Fruit fly (Drosophila melanogaster) whole organism, embryonic: ENCODE data around the gene CG12321.

ENCODE experiments used
- Atf-2 ChIP-seq: fragments of 200-800 bp; sonication (Bioruptor generic); optimal IDR thresholded peaks from 2 replicates; lab custom pipeline; 2016; ENCODE audit warnings: missing biosample characterization, missing genetic modification characterization
- Bgb ChIP-seq: fragments of 200-800 bp; sonication (Bioruptor generic); IDR thresholded peaks from 2 replicates; pipeline ENCODE4 v1.3.6; 2022; ENCODE audit warnings: missing biosample characterization, missing genetic modification characterization; ENCODE audit not compliant: partially characterized antibody
- CG10274 ChIP-seq: fragments of 200-800 bp; sonication (Bioruptor generic); optimal IDR thresholded peaks from 3 replicates; lab custom pipeline; 2017; ENCODE audit warnings: missing biosample characterization, mild to moderate bottlenecking, missing genetic modification characterization
- CG10321 ChIP-seq: fragments of 200-800 bp; sonication (Bioruptor generic); IDR thresholded peaks from 2 replicates; pipeline ENCODE4 v1.3.6; 2022; ENCODE audit warnings: missing biosample characterization, missing genetic modification characterization
- CG15011 ChIP-seq: fragments of 200-800 bp; sonication (Bioruptor generic); optimal IDR thresholded peaks from 3 replicates; lab custom pipeline; 2018; ENCODE audit warnings: missing biosample characterization, mild to moderate bottlenecking, missing genetic modification characterization
- CG15269 ChIP-seq: fragments of 200-800 bp; sonication (Bioruptor generic); optimal IDR thresholded peaks from 2 replicates; lab custom pipeline; 2018; ENCODE audit warnings: missing biosample characterization, mild to moderate bottlenecking, missing genetic modification characterization, moderate library complexity
- CG15696 ChIP-seq: fragments of 200-800 bp; sonication (Bioruptor generic); optimal IDR thresholded peaks from 2 replicates; lab custom pipeline; 2019; ENCODE audit warnings: missing biosample characterization, mild to moderate bottlenecking, missing genetic modification characterization, moderate library complexity
- CG16779 ChIP-seq: fragments of 200-800 bp; sonication (Bioruptor generic); IDR thresholded peaks from 2 replicates; pipeline ENCODE4 v1.3.6; 2022; ENCODE audit warnings: missing biosample characterization, missing genetic modification characterization
- CG16815 ChIP-seq: fragments of 200-800 bp; sonication (Bioruptor generic); optimal IDR thresholded peaks from 3 replicates; lab custom pipeline; 2017; ENCODE audit warnings: missing biosample characterization, mild to moderate bottlenecking, missing genetic modification characterization
- CG17359 ChIP-seq: fragments of 200-800 bp; sonication (Bioruptor generic); optimal IDR thresholded peaks from 3 replicates; lab custom pipeline; 2018; ENCODE audit warnings: missing biosample characterization, mild to moderate bottlenecking, missing genetic modification characterization, moderate library complexity
- CG17802 ChIP-seq: fragments of 200-800 bp; sonication (Bioruptor generic); optimal IDR thresholded peaks from 2 replicates; lab custom pipeline; 2018; ENCODE audit warnings: missing biosample characterization, mild to moderate bottlenecking, missing genetic modification characterization, moderate library complexity
- CG17912 ChIP-seq: fragments of 200-800 bp; sonication (Bioruptor generic); optimal IDR thresholded peaks from 2 replicates; lab custom pipeline; 2018; ENCODE audit warnings: missing biosample characterization, mild to moderate bottlenecking, missing genetic modification characterization
- CG2875 ChIP-seq: fragments of 200-800 bp; sonication (Bioruptor generic); optimal IDR thresholded peaks from 2 replicates; lab custom pipeline; 2017; ENCODE audit warnings: missing biosample characterization, mild to moderate bottlenecking, missing genetic modification characterization, missing genetic modification reagents
- CG2889 ChIP-seq: fragments of 200-800 bp; sonication (Bioruptor generic); IDR thresholded peaks from 3 replicates; pipeline ENCODE4 v1.3.6; 2022; ENCODE audit warnings: missing biosample characterization, missing genetic modification characterization
- CG31224 ChIP-seq: fragments of 200-800 bp; sonication (Bioruptor generic); IDR thresholded peaks from 2 replicates; pipeline ENCODE4 v1.3.6; 2022; ENCODE audit warnings: missing biosample characterization, missing genetic modification characterization
- CG31388 ChIP-seq: fragments of 200-800 bp; sonication (Bioruptor generic); optimal IDR thresholded peaks from 2 replicates; lab custom pipeline; 2016; ENCODE audit warnings: missing biosample characterization, missing genetic modification characterization
- CG33557 ChIP-seq: fragments of 200-800 bp; sonication (Bioruptor generic); optimal IDR thresholded peaks from 2 replicates; lab custom pipeline; 2019; ENCODE audit warnings: missing biosample characterization, mild to moderate bottlenecking, missing genetic modification characterization, moderate library complexity
- CG4730 ChIP-seq: fragments of 200-800 bp; sonication (Bioruptor generic); IDR thresholded peaks from 2 replicates; pipeline ENCODE4 v1.3.6; 2022; ENCODE audit warnings: missing biosample characterization, missing genetic modification characterization
- CG6683 ChIP-seq: fragments of 200-800 bp; sonication (Bioruptor generic); optimal IDR thresholded peaks from 2 replicates; lab custom pipeline; 2017; ENCODE audit warnings: missing biosample characterization, mild to moderate bottlenecking, missing genetic modification characterization, missing genetic modification reagents
- CG7357 ChIP-seq: fragments of 200-800 bp; sonication (Bioruptor generic); IDR thresholded peaks from 3 replicates; pipeline ENCODE4 v1.3.6; 2022; ENCODE audit warnings: missing biosample characterization, missing genetic modification characterization
- CG8290 ChIP-seq, 3 experiments: fragments of 200-800 bp; sonication (Bioruptor generic); optimal IDR thresholded peaks; 2 replicates each; lab custom pipeline; 2016 to 2019; ENCODE audit warnings: missing biosample characterization in 3 of 3, missing genetic modification characterization in 3 of 3, mild to moderate bottlenecking in 2 of 3, moderate library complexity in 1 of 3
- Dbx ChIP-seq: fragments of 200-800 bp; sonication (Bioruptor generic); IDR thresholded peaks from 3 replicates; pipeline ENCODE4 v1.3.6; 2022; ENCODE audit warnings: missing biosample characterization, missing genetic modification characterization
- Dfd ChIP-seq, 2 experiments: fragments of >200 bp; optimal IDR thresholded peaks; 2 replicates each; lab custom pipeline; 2017; ENCODE audit warnings: missing biosample characterization in 2 of 2, missing genetic modification characterization in 2 of 2
- Fer3 ChIP-seq: fragments of 200-800 bp; sonication (Bioruptor generic); optimal IDR thresholded peaks from 2 replicates; lab custom pipeline; 2018; ENCODE audit warnings: missing biosample characterization, mild to moderate bottlenecking, missing genetic modification characterization, moderate library complexity
- GATAe ChIP-seq: fragments of 200-800 bp; sonication (Bioruptor generic); conservative IDR thresholded peaks from 2 replicates; pipeline ENCODE4 v1.3.6; 2022; ENCODE audit warnings: missing biosample characterization, missing genetic modification characterization
- Hey ChIP-seq: fragments of 200-800 bp; sonication (Bioruptor generic); optimal IDR thresholded peaks from 3 replicates; lab custom pipeline; 2018; ENCODE audit warnings: missing biosample characterization, mild to moderate bottlenecking, missing genetic modification characterization
- HmgZ ChIP-seq: fragments of 200-800 bp; sonication (Bioruptor generic); optimal IDR thresholded peaks from 2 replicates; lab custom pipeline; 2018; ENCODE audit warnings: missing biosample characterization, mild to moderate bottlenecking, missing genetic modification characterization
- Mrtf ChIP-seq: fragments of 200-800 bp; sonication (Bioruptor generic); IDR thresholded peaks from 3 replicates; pipeline ENCODE4 v1.3.6; 2022; ENCODE audit warnings: missing biosample characterization, missing genetic modification characterization
- NFAT ChIP-seq: fragments of 200-800 bp; sonication (Bioruptor generic); IDR thresholded peaks from 2 replicates; pipeline ENCODE4 v1.3.6; 2022; ENCODE audit warnings: missing biosample characterization, missing genetic modification characterization
- Nf-YA ChIP-seq: fragments of 200-800 bp; sonication (Bioruptor generic); IDR thresholded peaks from 2 replicates; pipeline ENCODE4 v1.3.6; 2022; ENCODE audit warnings: missing biosample characterization, missing genetic modification characterization
- Scr ChIP-seq: fragments of 200-800 bp; sonication (Bioruptor generic); IDR thresholded peaks from 2 replicates; pipeline ENCODE4 v1.3.6; 2022; ENCODE audit warnings: missing biosample characterization, missing genetic modification characterization; ENCODE audit not compliant: partially characterized antibody
- Ssrp ChIP-seq: fragments of 200-800 bp; sonication (Bioruptor generic); optimal IDR thresholded peaks from 2 replicates; lab custom pipeline; 2018; ENCODE audit warnings: missing biosample characterization, mild to moderate bottlenecking, missing genetic modification characterization, moderate library complexity
- TFAM ChIP-seq: fragments of 200-800 bp; sonication (Bioruptor generic); optimal IDR thresholded peaks from 2 replicates; lab custom pipeline; 2017; ENCODE audit warnings: missing biosample characterization, missing genetic modification characterization, inconsistent platforms
- Trl ChIP-seq, 3 experiments: fragments of >200 bp in 2 of 3; fragments of 200-800 bp in 1 of 3; sonication (Bioruptor generic) in 1 of 3; optimal IDR thresholded peaks; 2 replicates in 1 of 3; 3 replicates in 2 of 3; lab custom pipeline; 2016 to 2017; ENCODE audit warnings: missing biosample characterization in 1 of 3, missing genetic modification characterization in 1 of 3
- ab ChIP-seq: fragments of 200-800 bp; sonication (Bioruptor generic); optimal IDR thresholded peaks from 2 replicates; lab custom pipeline; 2016; ENCODE audit warnings: missing biosample characterization, missing genetic modification characterization
- bbx ChIP-seq: fragments of 200-800 bp; sonication (Bioruptor generic); IDR thresholded peaks from 2 replicates; pipeline ENCODE4 v1.3.6; 2022; ENCODE audit warnings: missing biosample characterization, missing genetic modification characterization; ENCODE audit not compliant: partially characterized antibody
- cwo ChIP-seq: fragments of 200-800 bp; sonication (Bioruptor generic); optimal IDR thresholded peaks from 3 replicates; lab custom pipeline; 2017; ENCODE audit warnings: missing biosample characterization, missing genetic modification characterization, mild to moderate bottlenecking, moderate library complexity, missing genetic modification reagents
- exex ChIP-seq: fragments of 200-800 bp; sonication (Bioruptor generic); optimal IDR thresholded peaks from 4 replicates; lab custom pipeline; 2018; ENCODE audit warnings: missing biosample characterization, mild to moderate bottlenecking, missing genetic modification characterization, moderate library complexity
- fu2 ChIP-seq: fragments of 200-800 bp; sonication (Bioruptor generic); optimal IDR thresholded peaks from 2 replicates; lab custom pipeline; 2016; ENCODE audit warnings: missing biosample characterization, missing genetic modification characterization
- lab ChIP-seq: fragments of 200-800 bp; sonication (Bioruptor generic); optimal IDR thresholded peaks from 3 replicates; lab custom pipeline; 2017; ENCODE audit warnings: missing biosample characterization, missing genetic modification characterization, mild to moderate bottlenecking, moderate library complexity, missing genetic modification reagents
- lov ChIP-seq, 2 experiments: fragments of 200-800 bp in 1 of 2; fragments of >200 bp in 1 of 2; sonication (Bioruptor generic) in 1 of 2; IDR thresholded peaks in 1 of 2; optimal IDR thresholded peaks in 1 of 2; 2 replicates in 1 of 2; 3 replicates in 1 of 2; pipeline versions ENCODE4 v1.3.6 to Lab custom; 2017 to 2022; ENCODE audit warnings: missing biosample characterization in 1 of 2, missing genetic modification characterization in 1 of 2
- luna ChIP-seq: fragments of 200-800 bp; sonication (Bioruptor generic); optimal IDR thresholded peaks from 2 replicates; lab custom pipeline; 2016; ENCODE audit warnings: missing biosample characterization, missing genetic modification characterization
- nmo ChIP-seq: fragments of 200-800 bp; sonication (Bioruptor generic); optimal IDR thresholded peaks from 2 replicates; lab custom pipeline; 2018; ENCODE audit warnings: missing biosample characterization, mild to moderate bottlenecking, missing genetic modification characterization, moderate library complexity
- oc ChIP-seq: fragments of 200-800 bp; sonication (Bioruptor generic); optimal IDR thresholded peaks from 2 replicates; lab custom pipeline; 2018; ENCODE audit warnings: missing biosample characterization, mild to moderate bottlenecking, missing genetic modification characterization, moderate library complexity
- pros ChIP-seq: fragments of 200-800 bp; sonication (Bioruptor generic); optimal IDR thresholded peaks from 3 replicates; lab custom pipeline; 2019; ENCODE audit warnings: missing biosample characterization, mild to moderate bottlenecking, missing genetic modification characterization, moderate library complexity
- ranshi ChIP-seq: fragments of 200-800 bp; sonication (Bioruptor generic); IDR thresholded peaks from 2 replicates; pipeline ENCODE4 v1.3.6; 2022; ENCODE audit warnings: missing biosample characterization, missing genetic modification characterization
- salm ChIP-seq: fragments of 200-800 bp; sonication (Bioruptor generic); optimal IDR thresholded peaks from 2 replicates; lab custom pipeline; 2018; ENCODE audit warnings: missing biosample characterization, mild to moderate bottlenecking, missing genetic modification characterization
- slbo ChIP-seq: fragments of 200-800 bp; sonication (Bioruptor generic); IDR thresholded peaks from 2 replicates; pipeline ENCODE4 v1.3.6; 2022; ENCODE audit warnings: missing biosample characterization, missing genetic modification characterization
- unc-4 ChIP-seq: fragments of 200-800 bp; sonication (Bioruptor generic); IDR thresholded peaks from 2 replicates; pipeline ENCODE4 v1.3.6; 2022; ENCODE audit warnings: missing biosample characterization, missing genetic modification characterization; ENCODE audit not compliant: partially characterized antibody
- zfh2 ChIP-seq: fragments of 200-800 bp; sonication (Bioruptor generic); optimal IDR thresholded peaks from 2 replicates; lab custom pipeline; 2016; ENCODE audit warnings: missing biosample characterization, missing genetic modification characterization

CG12321 gene

DNA sequence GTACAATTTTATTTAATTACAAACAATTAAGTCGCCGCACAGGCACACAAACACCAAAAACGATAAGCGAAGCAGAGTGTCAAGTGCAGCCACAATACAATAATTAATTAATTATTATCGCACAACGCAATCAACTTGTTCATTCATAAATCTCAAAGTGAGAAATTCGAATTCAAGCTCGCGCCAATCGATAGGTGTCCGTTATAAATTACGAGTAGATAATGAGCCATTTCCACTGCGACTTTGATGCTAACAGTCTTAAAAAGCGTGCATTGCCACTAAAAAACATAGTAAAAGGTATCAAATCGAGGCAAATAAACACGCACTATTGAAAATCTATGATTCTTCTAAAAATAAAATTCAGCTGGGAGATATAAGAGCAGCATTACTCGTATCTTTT is 41.7 kb upstream of the CG12321 start (continued):
- TF ChIP-seq Dbx (GFP tag; lab: Robert Waterston, UW) (no peak), lab (GFP tag; lab: Kevin White, UChicago) (no peak), CG33557 (GFP tag; lab: Kevin White, UChicago) (no peak), CG2875 (GFP tag; lab: Kevin White, UChicago) (no peak), CG2889 (GFP tag; lab: Robert Waterston, UW) (no peak), oc (no peak), lov (optimal IDR thresholded peaks at IDR 0.05; lab: Kevin White, UChicago) (no peak), lov (GFP tag; IDR thresholded peaks at IDR 0.05; lab: Robert Waterston, UW) (no peak), CG15269 (tag; lab: Kevin White, UChicago) (no peak), CG31224 (GFP tag; lab: Robert Waterston, UW) (no peak), Mrtf (GFP tag; lab: Robert Waterston, UW) (no peak), CG17359 (tag; lab: Kevin White, UChicago) (no peak), CG8290 (GFP tag; optimal IDR thresholded peaks at IDR 0.05; lab: Kevin White, UChicago) (no peak), CG8290 (tag; optimal IDR thresholded peaks at IDR 0.05; lab: Kevin White, UChicago) (no peak), pros (GFP tag; lab: Kevin White, UChicago) (no peak), CG6683 (GFP tag; lab: Kevin White, UChicago) (no peak), unc-4 (no peak), bbx (GFP tag; lab: Robert Waterston, UW) (no peak), CG10274 (no peak), salm (tag; lab: Kevin White, UChicago) (no peak), Fer3 (tag; lab: Kevin White, UChicago) (no peak), CG17802 (tag; lab: Kevin White, UChicago) (peak; percentile 86), CG17912 (GFP tag; lab: Kevin White, UChicago) (no peak), Nf-YA (no peak), CG7357 (peak; percentile 79), Atf-2 (GFP tag; lab: Kevin White, UChicago) (no peak), Ssrp (tag; lab: Kevin White, UChicago) (no peak), ab (no peak), GATAe (GFP tag; lab: Robert Waterston, UW) (no peak), CG15696 (tag; lab: Kevin White, UChicago) (no peak), Trl (optimal IDR thresholded peaks at IDR 0.05; lab: Kevin White, UChicago) (no peak), Trl (GFP tag; optimal IDR thresholded peaks at IDR 0.05; lab: Kevin White, UChicago) (no peak), Bgb (no peak), CG31388 (GFP tag; lab: Kevin White, UChicago) (no peak), ranshi (GFP tag; lab: Robert Waterston, UW) (no peak), cwo (no peak), fu2 (GFP tag; lab: Kevin White, UChicago) (no peak), CG10321 (GFP tag; lab: Robert Waterston, UW) (no peak), Dfd (GFP tag; optimal IDR thresholded peaks at IDR 0.05; lab: Kevin White, UChicago) (no peak), CG15011 (GFP tag; lab: Kevin White, UChicago) (no peak), CG4730 (GFP tag; lab: Robert Waterston, UW) (no peak), Hey (tag; lab: Kevin White, UChicago) (no peak), CG16779 (GFP tag; lab: Robert Waterston, UW) (no peak), CG16815 (GFP tag; lab: Kevin White, UChicago) (no peak), luna (GFP tag; lab: Kevin White, UChicago) (no peak), TFAM (GFP tag; lab: Kevin White, UChicago) (no peak), zfh2 (GFP tag; lab: Kevin White, UChicago) (no peak), slbo (GFP tag; lab: Robert Waterston, UW) (no peak), Scr (GFP tag; lab: Robert Waterston, UW) (no peak), nmo (no peak), HmgZ (tag; lab: Kevin White, UChicago) (no peak), NFAT (GFP tag; lab: Robert Waterston, UW) (no peak), exex (peak; percentile 9)
